Worm (Caenorhabditis elegans) whole organism, L4/young adult: ENCODE data around the gene ung-1.

Source experiments
- W03F9.2 ChIP-seq: fragments of 150-350 bp; optimal IDR thresholded peaks from 2 replicates; lab custom pipeline; 2014; ENCODE audit warnings: missing biosample characterization, missing genetic modification characterization
- dao-5 ChIP-seq: sonication (generic microtip); optimal IDR thresholded peaks from 2 replicates; lab custom pipeline; 2016; ENCODE audit warnings: missing genotype, missing genetic modification characterization, moderate library complexity, missing compliant biosample characterization
- him-1 ChIP-seq: sonication (generic microtip); optimal IDR thresholded peaks from 2 replicates; lab custom pipeline; 2016; ENCODE audit warnings: missing genotype, missing genetic modification reagents, missing genetic modification characterization, missing compliant biosample characterization

ung-1 gene

DNA sequence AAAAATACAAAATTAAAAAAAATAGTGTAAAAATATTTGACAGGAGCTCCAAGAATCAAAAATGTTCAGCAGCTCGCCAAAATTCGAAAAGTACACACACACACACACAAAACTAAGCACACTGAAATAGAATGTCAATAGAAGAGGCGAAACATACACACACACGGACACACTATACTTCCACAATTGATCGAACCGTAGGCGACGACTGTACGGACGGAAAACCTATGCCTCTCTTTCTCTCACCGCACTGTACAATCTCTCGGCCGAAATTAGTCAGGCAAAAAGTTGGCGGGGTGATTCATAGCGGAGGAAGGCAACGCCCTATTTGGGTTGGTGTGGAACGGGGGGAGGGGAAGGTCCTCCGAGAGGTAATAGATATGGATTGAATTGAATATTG lies 26.4 kb downstream of the ung-1 start:
- no peak for TF ChIP-seq him-1 (tag; lab: Kevin White, UChicago)
- no peak for TF ChIP-seq dao-5 (tag; lab: Kevin White, UChicago)
- TF ChIP-seq W03F9.2 (tag; lab: Kevin White, UChicago) = no peak

DNA sequence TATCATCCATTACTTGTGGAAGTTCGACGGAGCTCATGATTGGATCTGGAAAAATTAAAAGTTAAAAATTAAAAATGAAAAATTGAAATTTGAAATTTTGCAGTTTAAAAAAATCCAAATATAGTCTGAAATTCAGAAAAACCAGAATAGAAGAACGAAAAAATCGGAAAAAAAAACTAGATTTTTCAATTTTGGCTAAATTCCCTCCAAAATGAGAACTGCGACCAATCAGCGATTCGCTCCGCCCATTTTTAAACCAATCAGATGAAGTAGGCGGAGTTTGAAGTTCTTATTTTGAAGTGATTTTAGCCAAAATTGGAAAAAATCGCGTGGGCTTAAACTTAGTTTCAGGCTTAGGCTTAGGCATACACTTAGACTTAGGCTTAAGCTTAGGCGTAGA lies 26.9 kb downstream of the ung-1 start, which contains the start of gene Y56A3A.7:
Y56A3A.7 (minus strand) TSS at position 47 of the 400 bp plus-strand sequence.
- no peak for TF ChIP-seq him-1 (tag; lab: Kevin White, UChicago)
- no peak for TF ChIP-seq dao-5 (tag; lab: Kevin White, UChicago)
- TF ChIP-seq W03F9.2 (tag; lab: Kevin White, UChicago) = no peak

DNA sequence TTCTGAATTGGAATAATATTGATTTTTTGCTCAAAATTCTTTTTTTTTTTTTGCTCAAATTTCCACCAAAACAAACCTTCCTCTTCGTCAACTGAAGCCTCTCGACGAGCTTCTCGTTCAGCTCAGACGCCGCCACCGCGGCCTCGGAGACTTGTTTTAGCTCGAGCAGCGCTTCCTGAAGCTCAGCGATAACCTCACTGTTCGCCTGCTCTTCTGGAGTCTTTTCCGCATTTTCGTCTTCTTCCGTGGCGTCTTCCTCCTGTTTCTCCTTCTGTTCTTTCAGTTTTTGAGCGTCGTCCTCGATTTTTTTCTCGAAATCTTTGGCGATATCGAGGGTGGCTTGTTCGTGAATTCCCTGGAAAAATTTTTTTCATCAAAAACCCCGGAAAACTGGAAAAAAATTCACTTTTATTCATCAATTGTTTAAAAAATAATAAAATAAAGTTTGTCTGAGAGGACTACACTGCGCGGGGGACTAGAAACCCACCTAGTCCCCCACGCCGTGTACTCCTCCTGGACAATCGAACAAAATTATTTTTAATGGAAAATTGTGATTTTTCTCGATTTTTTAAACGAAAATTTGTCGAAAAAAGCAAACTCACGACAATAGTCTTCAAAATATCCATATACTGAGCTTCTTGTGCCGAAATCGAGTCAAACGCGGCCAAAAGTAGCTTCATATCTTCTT lies 27.7 kb downstream of the ung-1 start:
- TF ChIP-seq W03F9.2 (tag; lab: Kevin White, UChicago) (peak; percentile 74), dao-5 (tag; lab: Kevin White, UChicago) (no peak), him-1 (tag; lab: Kevin White, UChicago) (peak; percentile 89)

DNA sequence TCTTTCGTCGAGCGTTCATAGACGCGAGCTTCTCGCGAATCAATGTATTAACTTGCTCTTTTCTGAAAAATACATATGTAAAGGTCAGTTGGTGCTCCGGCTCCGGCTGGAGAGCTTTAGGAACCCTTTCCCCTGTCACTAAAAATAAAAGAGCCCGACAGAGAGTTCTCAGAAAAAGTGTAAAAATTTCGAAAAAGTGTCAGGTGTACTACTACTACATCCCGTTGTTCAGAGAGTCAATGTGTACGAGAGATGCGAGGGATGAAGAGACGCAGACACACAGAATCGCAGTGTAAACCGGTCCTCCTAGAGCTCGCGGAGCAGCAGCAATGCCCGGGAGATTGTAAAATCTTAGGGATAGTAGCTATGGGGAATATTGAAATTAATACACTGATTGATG lies 31.2 kb downstream of the ung-1 start:
- TF ChIP-seq dao-5 (tag; lab: Kevin White, UChicago) (no peak), him-1 (tag; lab: Kevin White, UChicago) (no peak), W03F9.2 (tag; lab: Kevin White, UChicago) (no peak)

DNA sequence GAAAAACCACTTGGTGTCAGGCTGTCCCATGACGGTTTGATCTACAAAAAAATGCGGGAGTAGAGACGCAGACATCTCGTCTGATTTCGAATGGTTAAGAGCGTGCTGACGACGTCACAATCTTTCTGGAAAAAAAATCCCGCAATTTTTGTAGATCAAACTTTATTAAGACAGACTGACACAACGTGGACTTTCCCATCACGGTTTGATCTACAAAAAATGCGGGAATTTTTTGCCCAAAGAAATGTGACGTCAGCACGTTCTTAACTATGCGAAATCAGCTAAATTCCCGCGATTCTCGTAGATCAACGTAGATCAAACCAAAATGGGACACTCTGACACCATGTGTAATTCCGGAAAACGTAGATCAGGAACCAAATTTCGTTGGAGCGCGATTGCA lies 35.4 kb downstream of the ung-1 start:
- TF ChIP-seq W03F9.2 (tag; lab: Kevin White, UChicago) (no peak), him-1 (tag; lab: Kevin White, UChicago) (no peak), dao-5 (tag; lab: Kevin White, UChicago) (no peak)

DNA sequence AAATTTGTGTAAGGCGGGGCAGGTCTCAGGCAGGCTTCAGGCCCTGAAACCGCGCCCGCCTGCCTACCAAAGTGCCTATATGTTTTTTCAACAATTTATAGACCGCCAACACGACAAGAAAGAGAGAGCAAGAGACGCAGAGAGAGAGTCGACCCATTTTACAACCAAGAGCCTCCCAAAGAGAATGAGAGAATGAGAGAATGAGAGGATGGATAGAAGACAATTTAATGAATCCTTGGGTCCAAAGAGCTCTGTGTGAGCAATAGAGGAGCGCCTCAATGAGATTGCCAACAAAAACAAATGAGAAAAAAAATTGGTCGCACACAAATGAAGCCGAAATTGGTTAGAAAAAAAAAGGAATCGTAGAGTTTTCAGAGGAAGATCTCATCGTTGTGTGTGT lies 36.0 kb downstream of the ung-1 start:
- TF ChIP-seq dao-5 (tag; lab: Kevin White, UChicago) (no peak), him-1 (tag; lab: Kevin White, UChicago) (no peak), W03F9.2 (tag; lab: Kevin White, UChicago) (no peak)

DNA sequence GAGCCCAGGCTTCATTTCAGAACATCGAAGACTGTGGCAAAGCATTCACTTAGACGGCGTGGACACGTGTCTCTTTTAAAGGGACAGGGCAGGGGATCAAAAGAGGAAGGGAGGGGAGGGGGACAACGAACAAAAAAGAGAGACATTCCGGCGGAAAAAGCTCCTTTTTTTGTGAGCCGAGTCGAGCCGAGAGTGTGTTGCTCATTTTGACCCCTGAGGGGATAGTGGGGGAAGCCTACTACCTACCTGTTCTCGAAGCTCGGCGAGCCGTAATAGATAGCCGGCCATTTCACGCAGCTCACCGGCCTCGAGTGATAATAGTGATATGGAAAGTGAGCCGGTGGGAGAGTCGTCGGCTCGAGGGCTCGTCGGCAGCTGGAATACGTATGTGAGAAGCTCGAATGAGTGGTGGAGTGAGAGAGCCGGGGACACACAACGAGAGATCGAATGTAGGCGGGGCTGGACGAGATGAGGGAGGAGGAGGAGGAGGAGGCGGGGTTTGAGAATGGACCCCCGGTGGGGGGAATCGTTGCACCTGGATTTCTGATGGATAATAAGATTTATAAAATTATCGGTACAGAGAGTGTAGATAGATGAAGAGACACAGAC lies 37.1 kb downstream of the ung-1 start:
- TF ChIP-seq W03F9.2 (tag; lab: Kevin White, UChicago) = no peak
- no peak for TF ChIP-seq dao-5 (tag; lab: Kevin White, UChicago)
- TF ChIP-seq him-1 (tag; lab: Kevin White, UChicago) = no peak

DNA sequence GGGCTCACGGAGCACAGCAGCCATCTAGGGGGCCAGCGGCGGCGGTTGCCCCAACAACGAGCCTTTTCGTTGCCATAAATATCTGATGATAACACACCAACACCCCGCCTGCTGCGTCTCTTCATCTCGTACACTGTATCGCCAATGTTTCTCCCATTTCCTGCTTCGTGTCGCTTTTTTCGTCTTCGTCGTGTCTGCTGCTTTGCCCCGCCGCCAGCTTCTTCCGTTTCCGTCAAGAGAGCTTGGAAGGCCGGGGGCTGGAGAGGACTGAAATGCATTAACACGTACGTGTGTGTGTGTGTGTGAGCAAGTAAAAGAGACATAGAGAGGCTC lies 38.0 kb downstream of the ung-1 start:
- TF ChIP-seq him-1 (tag; lab: Kevin White, UChicago) (no peak), W03F9.2 (tag; lab: Kevin White, UChicago) (no peak), dao-5 (tag; lab: Kevin White, UChicago) (no peak)

DNA sequence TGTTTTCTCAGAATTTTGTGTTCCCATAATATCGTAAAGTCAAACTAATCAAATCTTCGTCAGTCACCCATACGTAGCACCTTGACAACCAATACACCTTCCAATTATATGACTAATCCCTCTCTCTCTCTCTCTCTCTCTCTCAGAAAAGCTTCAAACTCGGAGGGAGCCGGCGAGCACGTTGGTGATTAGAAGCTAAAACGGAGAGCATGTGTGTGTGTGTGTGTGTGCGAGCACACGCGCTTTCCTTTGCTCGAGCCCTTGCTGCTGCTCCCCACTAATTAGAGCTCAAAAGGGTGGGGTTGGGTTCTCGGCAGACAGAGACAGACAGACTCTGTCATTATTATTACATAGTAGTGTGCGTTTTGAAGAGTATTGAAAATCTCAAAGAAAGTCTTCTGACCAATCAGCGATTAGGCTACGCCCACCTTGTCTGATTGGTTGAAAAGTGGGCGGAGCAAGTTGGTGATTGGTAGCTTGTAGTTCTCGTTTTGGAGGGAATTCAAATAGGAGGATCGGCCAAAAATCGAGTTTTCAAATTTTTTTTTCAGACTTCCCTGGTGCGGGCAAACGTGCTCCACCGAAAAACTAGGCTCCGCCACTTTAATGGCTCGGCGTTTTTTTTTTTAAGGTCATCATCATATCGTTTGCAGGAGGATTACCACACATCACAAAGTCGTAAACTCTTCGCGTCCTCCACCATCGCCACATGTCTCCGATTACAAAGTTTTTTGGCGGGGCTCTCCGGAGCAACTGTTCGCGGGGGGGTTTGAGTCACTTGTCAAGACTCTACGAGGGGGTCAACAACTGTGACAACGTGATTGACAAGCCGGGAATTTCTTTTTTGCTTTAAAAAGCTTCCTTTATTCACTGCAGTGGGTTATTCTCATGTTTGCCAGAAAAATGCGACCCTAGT lies 38.6 kb downstream of the ung-1 start:
- no peak for TF ChIP-seq W03F9.2 (tag; lab: Kevin White, UChicago)
- TF ChIP-seq dao-5 (tag; lab: Kevin White, UChicago) = no peak
- no peak for TF ChIP-seq him-1 (tag; lab: Kevin White, UChicago)

DNA sequence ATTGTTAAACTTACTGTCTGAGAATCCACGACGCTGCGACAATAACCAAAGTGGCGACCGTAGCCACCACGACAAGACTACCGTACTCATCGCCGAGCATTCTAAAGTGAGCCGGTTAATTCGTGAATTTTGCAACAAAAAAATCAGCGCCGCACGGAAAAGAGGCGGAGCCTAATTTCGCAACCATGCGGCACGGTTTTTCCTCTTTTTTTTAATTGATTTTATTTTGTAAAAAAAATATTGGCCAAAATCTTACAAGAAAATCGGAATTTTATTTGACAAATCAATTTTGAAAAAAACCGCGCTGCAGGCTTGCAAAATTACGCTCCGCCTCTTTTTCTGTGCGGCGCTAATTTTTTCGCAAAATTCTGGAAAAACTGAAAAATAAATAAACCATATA lies 40.4 kb downstream of the ung-1 start, which contains the start of gene dolk-1:
dolk-1 (minus strand) TSS at position 101 of the 400 bp plus-strand sequence.
- TF ChIP-seq him-1 (tag; lab: Kevin White, UChicago) (no peak), dao-5 (tag; lab: Kevin White, UChicago) (no peak), W03F9.2 (tag; lab: Kevin White, UChicago) (no peak)

DNA sequence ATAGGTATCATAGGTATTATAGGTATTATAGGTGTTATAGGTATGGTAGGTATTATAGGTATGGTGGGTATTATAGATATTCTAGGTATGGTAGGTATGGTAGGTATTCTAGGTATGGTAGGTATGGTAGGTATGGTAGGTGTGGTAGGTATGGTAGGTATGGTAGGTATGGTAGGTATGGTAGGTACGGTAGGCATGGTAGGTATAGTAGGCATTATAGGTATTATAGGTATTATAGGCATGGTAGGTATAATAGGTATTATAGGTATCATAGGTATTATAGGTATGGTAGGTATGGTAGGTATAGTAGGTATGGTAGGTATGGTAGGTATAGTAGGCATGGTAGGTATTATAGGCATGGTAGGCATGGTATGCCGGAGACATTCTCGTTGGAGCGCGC lies 41.9 kb downstream of the ung-1 start:
- TF ChIP-seq dao-5 (tag; lab: Kevin White, UChicago) = no peak

DNA sequence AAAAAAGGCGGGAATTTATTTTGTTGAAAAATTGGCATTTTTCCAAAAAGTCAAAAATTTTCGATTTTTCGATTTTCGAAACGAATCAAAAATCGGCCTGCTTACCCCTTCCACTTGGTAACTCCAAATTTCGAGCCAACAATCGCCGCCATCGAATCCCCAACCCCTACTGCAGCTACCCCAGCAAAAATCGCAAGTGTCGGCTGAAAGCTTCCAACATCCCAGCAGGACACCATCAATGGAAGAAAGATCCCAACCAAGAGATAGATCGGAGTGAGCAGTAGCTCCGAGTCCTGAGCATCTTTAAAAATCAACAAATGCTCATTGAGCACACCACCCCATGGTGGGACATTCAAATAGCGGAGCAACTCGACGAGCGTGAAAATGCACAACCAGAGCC lies 43.0 kb downstream of the ung-1 start:
- TF ChIP-seq him-1 (tag; lab: Kevin White, UChicago) (no peak), dao-5 (tag; lab: Kevin White, UChicago) (no peak), W03F9.2 (tag; lab: Kevin White, UChicago) (no peak)

DNA sequence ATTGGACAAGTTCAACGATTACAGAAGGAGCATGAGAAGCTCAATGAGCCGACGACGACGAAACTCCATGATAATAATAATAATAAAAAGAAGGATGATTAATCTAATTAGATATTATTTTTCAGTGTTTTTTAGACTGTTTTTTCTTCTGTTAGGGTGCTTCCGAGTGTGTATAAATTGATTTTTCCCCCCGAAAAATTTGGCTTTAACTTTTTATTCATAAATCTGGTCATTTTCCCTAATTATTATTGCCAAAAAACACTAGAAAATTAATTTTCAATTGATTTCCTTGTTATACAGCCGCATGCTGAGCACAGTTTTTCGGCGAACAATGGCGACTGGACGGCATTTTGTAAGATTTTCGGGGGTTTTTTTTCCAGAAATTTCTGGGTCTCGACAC lies 50.3 kb downstream of the ung-1 start, which contains the start of gene nft-1:
nft-1 (plus strand) TSS at position 301 of the 400 bp plus-strand sequence.
- TF ChIP-seq him-1 (tag; lab: Kevin White, UChicago) (no peak), dao-5 (tag; lab: Kevin White, UChicago) (no peak), W03F9.2 (tag; lab: Kevin White, UChicago) (no peak)
